Worm (Caenorhabditis elegans) whole organism, young adult: ENCODE data around the gene F13E9.16.
A peak's percentile ranks its signal among the peaks of the same experiment; 100 is the strongest.

Experiments used
- B0019.2 ChIP-seq: fragments of 200-800 bp; sonication (Bioruptor generic); conservative IDR thresholded peaks from 2 replicates; pipeline ENCODE4 v1.3.6; 2022; ENCODE audit warnings: missing genetic modification reagents, missing genetic modification characterization, missing compliant biosample characterization
- B0035.1 ChIP-seq: sonication (generic microtip); optimal IDR thresholded peaks from 2 replicates; lab custom pipeline; 2016; ENCODE audit warnings: missing genetic modification characterization, mild to moderate bottlenecking, missing compliant biosample characterization, missing genotype, missing genetic modification reagents
- B0261.1 ChIP-seq: sonication (generic microtip); optimal IDR thresholded peaks from 2 replicates; lab custom pipeline; 2016; ENCODE audit warnings: mild to moderate bottlenecking, missing genetic modification characterization, moderate library complexity, missing compliant biosample characterization
- B0336.3 ChIP-seq: fragments of 200-800 bp; sonication (Bioruptor generic); IDR thresholded peaks from 2 replicates; pipeline ENCODE4 v1.3.6; 2022; ENCODE audit warnings: missing genetic modification characterization, missing compliant biosample characterization
- F10E7.11 ChIP-seq: sonication (generic microtip); optimal IDR thresholded peaks from 2 replicates; lab custom pipeline; 2017; ENCODE audit warnings: mild to moderate bottlenecking, missing genetic modification characterization, moderate library complexity, missing compliant biosample characterization
- F22D6.2 ChIP-seq: sonication (generic microtip); optimal IDR thresholded peaks from 2 replicates; lab custom pipeline; 2016; ENCODE audit warnings: mild to moderate bottlenecking, missing genetic modification characterization, missing compliant biosample characterization
- F33H1.4 ChIP-seq: fragments of 200-800 bp; sonication (Bioruptor generic); IDR thresholded peaks from 2 replicates; pipeline ENCODE4 v1.3.6; 2022; ENCODE audit warnings: missing genetic modification reagents, missing genetic modification characterization, missing compliant biosample characterization
- F52B5.7 ChIP-seq: sonication (generic microtip); optimal IDR thresholded peaks from 2 replicates; lab custom pipeline; 2016; ENCODE audit warnings: mild to moderate bottlenecking, missing genetic modification characterization, missing compliant biosample characterization
- T26A5.8 ChIP-seq: sonication (generic microtip); optimal IDR thresholded peaks from 2 replicates; lab custom pipeline; 2016; ENCODE audit warnings: missing genetic modification characterization, missing compliant biosample characterization
- atf-7 ChIP-seq: sonication (generic microtip); optimal IDR thresholded peaks from 2 replicates; lab custom pipeline; 2017; ENCODE audit warnings: mild to moderate bottlenecking, missing genetic modification characterization, missing compliant biosample characterization
- attf-3 ChIP-seq: fragments of 200-800 bp; sonication (Bioruptor generic); conservative IDR thresholded peaks from 2 replicates; pipeline ENCODE4 v1.3.6; 2022; ENCODE audit warnings: missing genetic modification reagents, missing genetic modification characterization, missing compliant biosample characterization
- attf-6 ChIP-seq: fragments of 200-800 bp; sonication (Bioruptor generic); IDR thresholded peaks from 2 replicates; pipeline ENCODE4 v1.3.6; 2022; ENCODE audit warnings: missing genetic modification reagents, missing genetic modification characterization, missing compliant biosample characterization
- bed-1 ChIP-seq: fragments of 200-800 bp; sonication (Bioruptor generic); IDR thresholded peaks from 2 replicates; pipeline ENCODE4 v1.3.6; 2022; ENCODE audit warnings: missing genetic modification reagents, missing genetic modification characterization, missing compliant biosample characterization
- ccch-3 ChIP-seq: fragments of 200-800 bp; sonication (Bioruptor generic); optimal IDR thresholded peaks from 2 replicates; lab custom pipeline; 2018; ENCODE audit warnings: mild to moderate bottlenecking, missing genetic modification characterization, missing compliant biosample characterization
- ceh-100 ChIP-seq: fragments of 200-800 bp; sonication (Bioruptor generic); IDR thresholded peaks from 2 replicates; pipeline ENCODE4 v1.3.6; 2022; ENCODE audit warnings: missing genetic modification reagents, missing genetic modification characterization, missing compliant biosample characterization
- ceh-27 ChIP-seq: fragments of 200-800 bp; sonication (Bioruptor generic); optimal IDR thresholded peaks from 2 replicates; lab custom pipeline; 2018; ENCODE audit warnings: mild to moderate bottlenecking, missing genetic modification characterization, moderate library complexity, missing compliant biosample characterization
- ceh-79 ChIP-seq: sonication (generic microtip); optimal IDR thresholded peaks from 2 replicates; lab custom pipeline; 2017; ENCODE audit warnings: mild to moderate bottlenecking, missing genetic modification characterization, missing compliant biosample characterization
- chd-7 ChIP-seq: sonication (generic microtip); optimal IDR thresholded peaks from 2 replicates; lab custom pipeline; 2016; ENCODE audit warnings: mild to moderate bottlenecking, missing genetic modification characterization, moderate library complexity, missing compliant biosample characterization
- egl-44 ChIP-seq: fragments of 200-800 bp; sonication (Bioruptor generic); IDR thresholded peaks from 2 replicates; pipeline ENCODE4 v1.3.6; 2022; ENCODE audit warnings: missing genetic modification reagents, missing genetic modification characterization, missing compliant biosample characterization
- egrh-3 ChIP-seq: fragments of 200-800 bp; sonication (Bioruptor generic); IDR thresholded peaks from 2 replicates; pipeline ENCODE4 v1.3.6; 2022; ENCODE audit warnings: missing genetic modification reagents, missing genetic modification characterization, missing compliant biosample characterization
- ets-4 ChIP-seq: fragments of 200-800 bp; sonication (Bioruptor generic); optimal IDR thresholded peaks from 2 replicates; lab custom pipeline; 2018; ENCODE audit warnings: mild to moderate bottlenecking, missing genetic modification characterization, missing compliant biosample characterization
- hmg-1.2 ChIP-seq: fragments of 200-800 bp; sonication (Bioruptor generic); IDR thresholded peaks from 2 replicates; pipeline ENCODE4 v1.3.6; 2022; ENCODE audit warnings: missing genetic modification reagents, missing genetic modification characterization, missing compliant biosample characterization
- hrde-1 ChIP-seq: sonication (generic microtip); optimal IDR thresholded peaks from 2 replicates; lab custom pipeline; 2016; ENCODE audit warnings: missing genetic modification characterization, mild to moderate bottlenecking, missing compliant biosample characterization, moderate library complexity, missing genotype, missing genetic modification reagents, borderline replicate concordance
- let-526 ChIP-seq: fragments of 200-800 bp; sonication (Bioruptor generic); IDR thresholded peaks from 2 replicates; pipeline ENCODE4 v1.3.6; 2022; ENCODE audit warnings: missing genetic modification reagents, missing genetic modification characterization, missing compliant biosample characterization
- let-607 ChIP-seq, 2 experiments: fragments of 200-800 bp in 1 of 2; sonication (Bioruptor generic) in 1 of 2; sonication (generic microtip) in 1 of 2; optimal IDR thresholded peaks; 2 replicates each; lab custom pipeline; 2016 to 2018; ENCODE audit warnings: mild to moderate bottlenecking in 2 of 2, missing compliant biosample characterization in 2 of 2, missing genetic modification characterization in 2 of 2, moderate library complexity in 2 of 2, missing genotype in 1 of 2
- lin-26 ChIP-seq: fragments of 200-800 bp; sonication (Bioruptor generic); IDR thresholded peaks from 2 replicates; pipeline ENCODE4 v1.3.6; 2022; ENCODE audit warnings: missing genetic modification reagents, missing genetic modification characterization, missing compliant biosample characterization
- lin-40 ChIP-seq: sonication (generic microtip); optimal IDR thresholded peaks from 2 replicates; lab custom pipeline; 2016; ENCODE audit warnings: missing genetic modification characterization, mild to moderate bottlenecking, missing compliant biosample characterization, missing genotype, missing genetic modification reagents
- lsl-1 ChIP-seq: fragments of 200-800 bp; sonication (Bioruptor generic); optimal IDR thresholded peaks from 2 replicates; lab custom pipeline; 2018; ENCODE audit warnings: mild to moderate bottlenecking, missing genetic modification characterization, moderate library complexity, missing compliant biosample characterization
- madf-10 ChIP-seq: sonication (generic microtip); optimal IDR thresholded peaks from 2 replicates; lab custom pipeline; 2016; ENCODE audit warnings: mild to moderate bottlenecking, missing genetic modification characterization, missing compliant biosample characterization
- madf-6 ChIP-seq: fragments of 200-800 bp; sonication (Bioruptor generic); IDR thresholded peaks from 2 replicates; pipeline ENCODE4 v1.3.6; 2022; ENCODE audit warnings: missing genetic modification reagents, missing genetic modification characterization, missing compliant biosample characterization
- mel-28 ChIP-seq: sonication (generic microtip); optimal IDR thresholded peaks from 2 replicates; lab custom pipeline; 2016; ENCODE audit warnings: borderline replicate concordance, mild to moderate bottlenecking, missing genetic modification characterization, missing compliant biosample characterization
- mes-4 ChIP-seq: sonication (generic microtip); optimal IDR thresholded peaks from 2 replicates; lab custom pipeline; 2016; ENCODE audit warnings: missing genotype, missing genetic modification characterization, missing compliant biosample characterization
- mxl-1 ChIP-seq: sonication (generic microtip); optimal IDR thresholded peaks from 2 replicates; lab custom pipeline; 2016; ENCODE audit warnings: missing genetic modification characterization, missing compliant biosample characterization
- nfyb-1 ChIP-seq: fragments of 200-800 bp; sonication (Bioruptor generic); IDR thresholded peaks from 2 replicates; pipeline ENCODE4 v1.3.6; 2022; ENCODE audit warnings: missing genetic modification reagents, missing genetic modification characterization, missing compliant biosample characterization
- nhr-120 ChIP-seq: fragments of 200-800 bp; sonication (Bioruptor generic); IDR thresholded peaks from 2 replicates; pipeline ENCODE4 v1.3.6; 2022; ENCODE audit warnings: missing genetic modification characterization, missing compliant biosample characterization
- nhr-80 ChIP-seq: sonication (generic microtip); optimal IDR thresholded peaks from 2 replicates; lab custom pipeline; 2016; ENCODE audit warnings: missing genetic modification characterization, missing compliant biosample characterization
- repo-1 ChIP-seq: sonication (generic microtip); optimal IDR thresholded peaks from 2 replicates; lab custom pipeline; 2017; ENCODE audit warnings: mild to moderate bottlenecking, missing genetic modification characterization, missing compliant biosample characterization
- sea-2 ChIP-seq: fragments of 200-800 bp; sonication (Bioruptor generic); IDR thresholded peaks from 2 replicates; pipeline ENCODE4 v1.3.6; 2022; ENCODE audit warnings: missing genetic modification characterization, missing compliant biosample characterization
- unc-62 ChIP-seq: fragments of 150-350 bp; optimal IDR thresholded peaks from 2 replicates; lab custom pipeline; 2014; ENCODE audit warnings: missing biosample characterization, missing genetic modification reagents, missing genetic modification characterization
- xnd-1 ChIP-seq: sonication (generic microtip); optimal IDR thresholded peaks from 2 replicates; lab custom pipeline; 2016; ENCODE audit warnings: missing genotype, missing genetic modification reagents, missing genetic modification characterization, missing compliant biosample characterization
- ztf-18 ChIP-seq: sonication (generic microtip); optimal IDR thresholded peaks from 2 replicates; lab custom pipeline; 2016; ENCODE audit warnings: missing genotype, mild to moderate bottlenecking, missing genetic modification characterization, missing compliant biosample characterization
- ztf-6 ChIP-seq: fragments of 200-800 bp; sonication (Bioruptor generic); IDR thresholded peaks from 2 replicates; pipeline ENCODE4 v1.3.6; 2022; ENCODE audit warnings: missing genetic modification reagents, missing genetic modification characterization, missing compliant biosample characterization

F13E9.16 gene

DNA sequence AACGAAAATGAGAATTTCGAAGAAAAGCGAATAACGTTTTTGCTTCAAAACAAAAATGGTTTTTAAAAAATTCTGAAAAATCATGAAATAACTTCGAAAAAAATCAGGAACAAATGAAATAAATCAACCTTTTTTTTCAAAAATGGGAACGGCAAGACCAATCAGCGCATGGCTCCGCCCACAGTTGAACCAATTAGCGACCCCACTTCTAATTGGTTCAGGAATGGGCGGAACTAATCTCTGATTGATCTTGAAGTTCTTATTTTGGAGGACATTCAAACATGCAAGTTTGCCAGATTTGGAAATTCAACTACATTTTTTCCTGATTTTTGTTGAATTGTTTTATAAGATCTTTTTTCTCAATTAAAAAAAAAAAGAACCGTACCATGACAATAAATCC is 31.2 kb downstream of the F13E9.16 start:
- TF ChIP-seq nfyb-1 (GFP tag; lab: Robert Waterston, UW) (peak; percentile 54; the same call in 1 of the 2 replicates), F10E7.11 (tag; lab: Kevin White, UChicago) (no peak)

DNA sequence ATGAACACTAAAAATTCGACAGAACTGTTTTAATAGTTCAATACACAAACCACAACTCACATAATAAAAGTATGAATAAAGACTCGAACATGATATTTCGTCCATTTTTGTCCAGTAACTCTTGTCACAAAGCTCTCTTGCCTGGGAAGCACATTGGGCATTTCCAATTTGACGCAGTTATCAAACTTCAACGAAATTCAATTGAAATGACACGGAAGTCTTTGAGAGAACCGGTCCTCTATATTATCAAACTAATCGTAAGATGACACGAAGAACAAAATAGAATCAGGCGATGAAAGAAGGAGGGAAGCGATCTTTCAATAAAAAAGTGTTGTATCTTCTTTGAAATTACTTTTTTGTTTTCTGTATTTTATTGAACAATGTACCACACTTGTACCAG is 32.1 kb downstream of the F13E9.16 start, which contains the start of gene T11G6.3:
T11G6.3 (minus strand) TSS at position 189 of the 400 bp plus-strand sequence.
- TF ChIP-seq ceh-79 = no peak
- no peak for TF ChIP-seq bed-1
- TF ChIP-seq nhr-120 = no peak
- TF ChIP-seq madf-6 = no peak
- no peak for TF ChIP-seq egrh-3 (GFP tag; lab: Robert Waterston, UW)
- TF ChIP-seq B0035.1 = no peak
- TF ChIP-seq ceh-27 (GFP tag; lab: Kevin White, UChicago) = no peak
- no peak for TF ChIP-seq ccch-3 (GFP tag; lab: Kevin White, UChicago)
- TF ChIP-seq F33H1.4 (GFP tag; lab: Robert Waterston, UW) = no peak
- no peak for TF ChIP-seq mxl-1 (tag; lab: Kevin White, UChicago)
- TF ChIP-seq nhr-80 (tag; lab: Kevin White, UChicago) = no peak
- TF ChIP-seq ceh-100 (GFP tag; lab: Robert Waterston, UW) = no peak
- no peak for TF ChIP-seq ztf-18 (tag; lab: Kevin White, UChicago)
- TF ChIP-seq lsl-1 = no peak
- TF ChIP-seq let-526 (GFP tag; lab: Robert Waterston, UW) = no peak
- no peak for TF ChIP-seq egl-44 (GFP tag; lab: Robert Waterston, UW)

DNA sequence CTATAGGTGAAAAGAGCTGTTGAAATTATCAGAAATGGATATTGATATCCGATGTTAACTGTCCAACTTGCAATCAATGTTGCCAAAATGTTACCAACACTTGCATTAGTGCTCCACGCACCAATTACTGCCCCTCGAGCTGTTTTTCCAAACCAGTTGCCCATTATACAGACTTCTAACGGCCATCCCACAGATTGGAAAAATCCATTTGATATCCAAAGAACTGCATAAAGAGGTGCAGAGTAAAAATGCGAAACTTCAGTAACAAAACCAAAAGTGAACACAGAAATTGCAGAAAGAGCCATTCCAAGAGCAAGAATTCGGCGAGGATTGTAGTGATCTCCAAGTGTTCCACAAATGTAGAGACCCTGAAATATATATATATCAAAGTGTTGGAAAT is 33.1 kb downstream of the F13E9.16 start:
- no peak for TF ChIP-seq T26A5.8 (tag; lab: Kevin White, UChicago)
- TF ChIP-seq let-526 (GFP tag; lab: Robert Waterston, UW) = no peak
- TF ChIP-seq hrde-1 = no peak
- no peak for TF ChIP-seq ets-4 (GFP tag; lab: Kevin White, UChicago)
- TF ChIP-seq let-607 (tag; optimal IDR thresholded peaks at IDR 0.05; lab: Kevin White, UChicago) = no peak
- TF ChIP-seq mel-28 (tag; lab: Kevin White, UChicago) = no peak
- no peak for TF ChIP-seq ztf-6 (GFP tag; lab: Robert Waterston, UW)
- no peak for TF ChIP-seq lin-40
- TF ChIP-seq B0261.1 = no peak
- TF ChIP-seq atf-7 (tag; lab: Kevin White, UChicago) = no peak
- TF ChIP-seq egl-44 (GFP tag; lab: Robert Waterston, UW) = no peak
- no peak for TF ChIP-seq B0035.1
- TF ChIP-seq madf-10 (tag; lab: Kevin White, UChicago) = no peak

DNA sequence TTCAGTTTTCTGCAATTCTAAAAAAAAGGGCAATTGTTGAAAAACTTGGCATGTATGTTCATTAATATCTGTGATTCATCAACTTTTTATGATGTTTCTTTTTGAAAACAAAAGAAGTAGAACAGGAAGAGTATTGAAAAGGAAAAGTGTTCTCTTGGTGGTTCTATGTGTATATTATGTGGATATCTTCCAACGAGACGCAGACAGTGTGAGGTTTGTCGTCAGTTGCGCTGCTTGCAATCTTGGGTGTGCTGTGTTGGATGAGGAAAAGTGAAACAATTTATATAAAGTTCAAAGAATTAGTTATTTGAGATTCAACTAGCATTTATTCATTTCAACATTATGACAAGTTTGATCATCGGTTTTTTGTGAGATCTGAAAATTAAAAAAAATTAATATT is 34.8 kb downstream of the F13E9.16 start:
- TF ChIP-seq attf-3 (GFP tag; lab: Robert Waterston, UW) (no peak), F22D6.2 (tag; lab: Kevin White, UChicago) (no peak), hmg-1.2 (GFP tag; lab: Robert Waterston, UW) (peak; percentile 25; the same call in 1 of the 2 replicates)

DNA sequence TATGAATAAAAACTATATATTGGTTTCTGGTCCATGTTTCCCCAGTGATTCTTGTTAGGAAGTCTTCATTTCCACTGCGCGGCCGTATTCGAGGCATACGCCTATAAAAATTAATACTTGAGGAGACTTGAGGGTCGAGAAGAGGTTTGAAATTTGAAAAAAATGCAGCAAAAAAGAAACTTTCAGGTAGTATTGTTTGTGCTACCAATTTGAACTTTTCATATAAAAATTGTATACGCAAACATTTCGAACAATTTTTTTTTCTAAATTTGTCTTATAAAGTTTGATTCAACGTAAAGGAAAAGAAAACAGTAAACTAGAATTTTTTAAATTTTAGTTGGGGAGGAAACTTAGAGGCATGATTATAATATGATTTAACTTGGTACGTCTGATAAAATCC is 35.4 kb downstream of the F13E9.16 start, which contains the start of gene T11G6.4:
T11G6.4 (minus strand) TSS at position 101 of the 400 bp plus-strand sequence.
- TF ChIP-seq egrh-3 (GFP tag; lab: Robert Waterston, UW) = no peak
- TF ChIP-seq mes-4 (tag; lab: Kevin White, UChicago) = no peak
- no peak for TF ChIP-seq xnd-1 (tag; lab: Kevin White, UChicago)
- TF ChIP-seq B0019.2 (GFP tag; lab: Robert Waterston, UW) = no peak
- TF ChIP-seq B0336.3 (GFP tag; lab: Robert Waterston, UW) = no peak
- no peak for TF ChIP-seq attf-6
- no peak for TF ChIP-seq sea-2 (GFP tag; lab: Robert Waterston, UW)
- TF ChIP-seq repo-1 = no peak
- TF ChIP-seq F22D6.2 (tag; lab: Kevin White, UChicago) = no peak
- TF ChIP-seq F52B5.7 (tag; lab: Kevin White, UChicago) = no peak
- TF ChIP-seq chd-7 (tag; lab: Kevin White, UChicago) = no peak
- TF ChIP-seq lin-26 (GFP tag; lab: Robert Waterston, UW) = no peak
- TF ChIP-seq unc-62 (GFP tag; lab: Kevin White, UChicago) = no peak
